Fruit fly (Drosophila melanogaster) whole organism, embryonic: ENCODE data around the gene fz3.

ENCODE experiments used
- CG15073 ChIP-seq: fragments of 200-800 bp; sonication (Bioruptor generic); optimal IDR thresholded peaks from 2 replicates; lab custom pipeline; 2016; ENCODE audit warnings: missing biosample characterization, missing genetic modification characterization
- CG17361 ChIP-seq: fragments of 200-800 bp; sonication (Bioruptor generic); IDR thresholded peaks from 3 replicates; pipeline ENCODE4 v1.3.6; 2022; ENCODE audit warnings: missing biosample characterization, missing genetic modification characterization
- CG3847 ChIP-seq: fragments of 200-800 bp; sonication (Bioruptor generic); IDR thresholded peaks from 2 replicates; pipeline ENCODE4 v1.3.6; 2022; ENCODE audit warnings: missing biosample characterization, missing genetic modification characterization
- CTCF ChIP-seq: fragments of 200-800 bp; sonication (Bioruptor generic); optimal IDR thresholded peaks from 2 replicates; lab custom pipeline; 2017; ENCODE audit warnings: missing biosample characterization, mild to moderate bottlenecking, missing genetic modification characterization, moderate library complexity
- Sox102F ChIP-seq: fragments of 200-800 bp; sonication (Bioruptor generic); optimal IDR thresholded peaks from 2 replicates; lab custom pipeline; 2018; ENCODE audit warnings: missing biosample characterization, mild to moderate bottlenecking, missing genetic modification characterization, moderate library complexity
- dan ChIP-seq: fragments of 200-800 bp; sonication (Bioruptor generic); IDR thresholded peaks from 2 replicates; pipeline ENCODE4 v1.3.6; 2022; ENCODE audit warnings: missing biosample characterization, missing genetic modification characterization
- pzg ChIP-seq: fragments of 200-800 bp; sonication (Bioruptor generic); optimal IDR thresholded peaks from 3 replicates; lab custom pipeline; 2018; ENCODE audit warnings: missing biosample characterization, mild to moderate bottlenecking, missing genetic modification characterization, moderate library complexity
- ranshi ChIP-seq: fragments of 200-800 bp; sonication (Bioruptor generic); IDR thresholded peaks from 2 replicates; pipeline ENCODE4 v1.3.6; 2022; ENCODE audit warnings: missing biosample characterization, missing genetic modification characterization

DNA sequence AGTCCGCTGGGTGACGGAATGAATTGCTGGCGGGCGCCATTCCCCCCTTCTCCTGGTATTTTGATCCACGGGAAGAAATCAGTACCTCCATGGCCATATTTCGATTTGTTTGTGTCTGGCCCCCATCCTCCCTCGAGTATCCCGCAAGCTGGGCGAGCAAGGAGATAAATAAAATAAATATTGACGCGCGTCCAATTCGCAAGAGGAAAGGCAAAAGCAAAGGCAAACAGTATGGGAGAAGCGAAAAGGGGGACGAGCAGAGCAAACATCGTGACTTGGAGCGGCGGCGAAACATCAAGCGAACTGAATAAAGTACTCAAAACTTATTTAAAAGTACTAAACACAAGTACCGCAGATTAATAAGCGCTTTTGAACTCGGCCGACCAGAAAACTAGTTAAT, 1.8 kb upstream of the fz3 start:
- TF ChIP-seq CG3847 (no peak), CG17361 (no peak), ranshi (GFP tag; lab: Robert Waterston, UW) (no peak), Sox102F (no peak), dan (GFP tag; lab: Robert Waterston, UW) (no peak), CTCF (GFP tag; lab: Kevin White, UChicago) (no peak), pzg (GFP tag; lab: Kevin White, UChicago) (no peak), CG15073 (GFP tag; lab: Kevin White, UChicago) (no peak)
